Fruit fly (Drosophila melanogaster) whole organism: ENCODE results near the gene CG15296.

Experiments used
- pan ChIP-seq: fragments of >200 bp; optimal IDR thresholded peaks from 2 replicates; lab custom pipeline; 2017
- psq ChIP-seq: fragments of >200 bp; optimal IDR thresholded peaks from 2 replicates; lab custom pipeline; 2017

dm6 chrX:10580459-10581103, 14.2 kb upstream of the CG15296 start:
- TF ChIP-seq pan (lab: Kevin White, UChicago), result no peak
- no peak for TF ChIP-seq psq
